Worm (Caenorhabditis elegans) whole organism, L4 larva: ENCODE measurements around the gene lec-7.

ENCODE experiments used
- D1046.2 ChIP-seq: fragments of 200-800 bp; sonication (Bioruptor generic); IDR thresholded peaks from 2 replicates; pipeline ENCODE4 v1.3.6; 2022; ENCODE audit warnings: missing genetic modification characterization, missing compliant biosample characterization
- F10B5.3 ChIP-seq: sonication (generic microtip); optimal IDR thresholded peaks from 2 replicates; lab custom pipeline; 2016; ENCODE audit warnings: mild to moderate bottlenecking, missing genetic modification characterization, missing compliant biosample characterization
- F26F4.8 ChIP-seq: fragments of 200-800 bp; sonication (Bioruptor generic); conservative IDR thresholded peaks from 2 replicates; pipeline ENCODE4 v1.3.6; 2022; ENCODE audit warnings: missing genetic modification characterization, missing compliant biosample characterization
- ZK337.2 ChIP-seq: fragments of 200-800 bp; sonication (Bioruptor generic); IDR thresholded peaks from 2 replicates; pipeline ENCODE4 v1.3.6; 2022; ENCODE audit warnings: missing genetic modification reagents, missing genetic modification characterization, missing compliant biosample characterization
- ZK546.5 ChIP-seq, 2 experiments: sonication (generic microtip); optimal IDR thresholded peaks; 2 replicates each; lab custom pipeline; 2017; ENCODE audit warnings: missing biosample characterization in 2 of 2, missing genetic modification characterization in 2 of 2
- aha-1 ChIP-seq: fragments of 150-350 bp; peaks from one replicate; lab custom pipeline; 2014; ENCODE audit warnings: missing biosample characterization, missing genetic modification characterization
- aly-2 ChIP-seq: sonication (generic microtip); optimal IDR thresholded peaks from 2 replicates; lab custom pipeline; 2018; ENCODE audit warnings: missing biosample characterization, missing genetic modification characterization
- ama-1 ChIP-seq: fragments of 150-350 bp; optimal IDR thresholded peaks from 2 replicates; lab custom pipeline; 2014; ENCODE audit warnings: inconsistent platforms, mixed read lengths
- ceh-32 ChIP-seq: sonication (generic microtip); optimal IDR thresholded peaks from 2 replicates; lab custom pipeline; 2016; ENCODE audit warnings: mild to moderate bottlenecking, missing genetic modification characterization, missing compliant biosample characterization; ENCODE audit not compliant: poor library complexity
- ceh-62 ChIP-seq: sonication (generic microtip); optimal IDR thresholded peaks from 2 replicates; lab custom pipeline; 2017; ENCODE audit warnings: missing biosample characterization, missing genetic modification characterization
- ces-1 ChIP-seq: fragments of 150-350 bp; sonication (generic microtip); optimal IDR thresholded peaks from 4 replicates; lab custom pipeline; 2014; ENCODE audit warnings: missing biosample characterization, missing genetic modification reagents, missing genetic modification characterization
- ctbp-1 ChIP-seq: fragments of 200-800 bp; sonication (Bioruptor generic); IDR thresholded peaks from 2 replicates; pipeline ENCODE4 v1.3.6; 2022; ENCODE audit warnings: missing genetic modification reagents, missing genetic modification characterization, missing compliant biosample characterization
- daf-12 ChIP-seq: fragments of 150-350 bp; optimal IDR thresholded peaks from 2 replicates; lab custom pipeline; 2014; ENCODE audit warnings: missing biosample characterization, missing genetic modification reagents, missing genetic modification characterization
- dmd-9 ChIP-seq: fragments of 200-800 bp; sonication (Bioruptor generic); IDR thresholded peaks from 2 replicates; pipeline ENCODE4 v1.3.6; 2022; ENCODE audit warnings: missing genetic modification reagents, missing genetic modification characterization, missing compliant biosample characterization
- dpl-1 ChIP-seq: fragments of 150-350 bp; optimal IDR thresholded peaks from 2 replicates; lab custom pipeline; 2014; ENCODE audit warnings: missing biosample characterization, missing genetic modification reagents, missing genetic modification characterization
- duxl-1 ChIP-seq: sonication (generic microtip); optimal IDR thresholded peaks from 2 replicates; lab custom pipeline; 2016; ENCODE audit warnings: mild to moderate bottlenecking, missing genetic modification characterization, moderate library complexity, missing compliant biosample characterization; ENCODE audit not compliant: poor library complexity
- dve-1 ChIP-seq: sonication (generic microtip); optimal IDR thresholded peaks from 2 replicates; lab custom pipeline; 2017; ENCODE audit warnings: antibody characterized with exemption, mild to moderate bottlenecking, missing genetic modification characterization, missing compliant biosample characterization; ENCODE audit not compliant: insufficient read depth
- fos-1 ChIP-seq: fragments of 150-350 bp; optimal IDR thresholded peaks from 2 replicates; lab custom pipeline; 2014; ENCODE audit warnings: missing biosample characterization, missing genetic modification characterization
- gei-8 ChIP-seq: fragments of 200-800 bp; sonication (Bioruptor generic); optimal IDR thresholded peaks from 2 replicates; lab custom pipeline; 2018; ENCODE audit warnings: mild to moderate bottlenecking, missing genetic modification characterization, missing compliant biosample characterization
- hif-1 ChIP-seq, 2 experiments: sonication (generic microtip); optimal IDR thresholded peaks; 2 replicates each; lab custom pipeline; 2016 to 2017; ENCODE audit warnings: missing compliant biosample characterization in 2 of 2, missing genetic modification characterization in 2 of 2, missing genetic modification reagents in 2 of 2, missing genotype in 2 of 2, mild to moderate bottlenecking in 1 of 2
- hlh-30 ChIP-seq: sonication (generic microtip); optimal IDR thresholded peaks from 2 replicates; lab custom pipeline; 2017; ENCODE audit warnings: antibody characterized with exemption, mild to moderate bottlenecking, missing genetic modification characterization, missing compliant biosample characterization; ENCODE audit not compliant: insufficient read depth
- lin-13 ChIP-seq: fragments of 150-350 bp; optimal IDR thresholded peaks from 2 replicates; lab custom pipeline; 2014; ENCODE audit warnings: missing biosample characterization, missing genetic modification reagents, missing genetic modification characterization
- mdl-1 ChIP-seq, 2 experiments: fragments of 150-350 bp in 1 of 2; sonication (generic microtip) in 1 of 2; optimal IDR thresholded peaks; 2 replicates each; lab custom pipeline; 2014 to 2017; ENCODE audit warnings: missing biosample characterization in 2 of 2, missing genetic modification characterization in 2 of 2
- mxl-2 ChIP-seq: fragments of 200-800 bp; sonication (Bioruptor generic); conservative IDR thresholded peaks from 2 replicates; pipeline ENCODE4 v1.3.6; 2022; ENCODE audit warnings: missing genetic modification reagents, missing genetic modification characterization, missing compliant biosample characterization
- nhr-25 ChIP-seq: sonication (generic microtip); optimal IDR thresholded peaks from 2 replicates; lab custom pipeline; 2017; ENCODE audit warnings: missing genetic modification characterization, mild to moderate bottlenecking, missing compliant biosample characterization, antibody characterized with exemption, moderate library complexity, borderline replicate concordance; ENCODE audit not compliant: insufficient read depth
- nhr-28 ChIP-seq: fragments of 150-350 bp; optimal IDR thresholded peaks from 2 replicates; lab custom pipeline; 2014; ENCODE audit warnings: missing biosample characterization, missing genetic modification characterization
- nhr-76 ChIP-seq: fragments of 150-350 bp; optimal IDR thresholded peaks from 2 replicates; lab custom pipeline; 2014; ENCODE audit warnings: missing biosample characterization, missing genetic modification characterization
- pha-4 ChIP-seq, 2 experiments: fragments of 150-350 bp in 1 of 2; fragments of 200-800 bp in 1 of 2; sonication (Bioruptor generic) in 1 of 2; IDR thresholded peaks in 1 of 2; optimal IDR thresholded peaks in 1 of 2; 2 replicates each; pipeline versions ENCODE4 v1.3.6 to Lab custom; 2014 to 2022; ENCODE audit warnings: missing genetic modification characterization in 2 of 2, missing genetic modification reagents in 2 of 2, missing biosample characterization in 1 of 2, missing compliant biosample characterization in 1 of 2
- php-3 ChIP-seq: fragments of 200-800 bp; sonication (Bioruptor generic); IDR thresholded peaks from 2 replicates; pipeline ENCODE4 v1.3.6; 2022; ENCODE audit warnings: missing genetic modification reagents, missing genetic modification characterization, missing compliant biosample characterization
- rbr-2 ChIP-seq: sonication (generic microtip); optimal IDR thresholded peaks from 2 replicates; lab custom pipeline; 2016; ENCODE audit warnings: missing genotype, missing genetic modification characterization, missing compliant biosample characterization
- set-16 ChIP-seq: fragments of 200-800 bp; sonication (Bioruptor generic); IDR thresholded peaks from 2 replicates; pipeline ENCODE4 v1.3.6; 2022; ENCODE audit warnings: missing genetic modification reagents, missing genetic modification characterization, missing compliant biosample characterization
- spr-1 ChIP-seq: sonication (generic microtip); optimal IDR thresholded peaks from 2 replicates; lab custom pipeline; 2016; ENCODE audit warnings: mild to moderate bottlenecking, missing genetic modification characterization, missing compliant biosample characterization
- vab-7 ChIP-seq: fragments of 200-800 bp; sonication (Bioruptor generic); IDR thresholded peaks from 2 replicates; pipeline ENCODE4 v1.3.6; 2022; ENCODE audit warnings: missing genetic modification reagents, missing genetic modification characterization, missing compliant biosample characterization
- zip-11 ChIP-seq: fragments of 200-800 bp; sonication (Bioruptor generic); IDR thresholded peaks from 2 replicates; pipeline ENCODE4 v1.3.6; 2022; ENCODE audit warnings: missing genetic modification characterization, missing compliant biosample characterization
- zip-2 ChIP-seq: fragments of 150-350 bp; optimal IDR thresholded peaks from 2 replicates; lab custom pipeline; 2014; ENCODE audit warnings: missing biosample characterization, missing genetic modification characterization

Gene lec-7

ce11 chrX:9866355-9866754, 14.5 kb downstream of the lec-7 start, which contains the start of gene R07B1.6:
Gene R07B1.6, plus strand, starts transcription at chrX:9866655.
- no peak for TF ChIP-seq ama-1
- no peak for TF ChIP-seq fos-1 (tag; lab: Kevin White, UChicago)
- no peak for TF ChIP-seq ctbp-1 (GFP tag; lab: Robert Waterston, UW)
- TF ChIP-seq F10B5.3 (tag; lab: Kevin White, UChicago), result no peak
- no peak for TF ChIP-seq zip-2 (tag; lab: Kevin White, UChicago)
- no peak for TF ChIP-seq duxl-1 (tag; lab: Kevin White, UChicago)
- TF ChIP-seq dpl-1 (GFP tag; lab: Kevin White, UChicago), result no peak

- no peak for TF ChIP-seq hif-1 (tag; optimal IDR thresholded peaks at IDR 0.05; lab: Kevin White, UChicago)
- no peak for TF ChIP-seq php-3
- no peak for TF ChIP-seq nhr-28 (tag; lab: Kevin White, UChicago)
Observed at ce11 chrX:9868820-9869219, 17.0 kb downstream of the lec-7 start, which contains the start of gene R07B1.7. Gene R07B1.7, plus strand, starts transcription at chrX:9869120.

DNA sequence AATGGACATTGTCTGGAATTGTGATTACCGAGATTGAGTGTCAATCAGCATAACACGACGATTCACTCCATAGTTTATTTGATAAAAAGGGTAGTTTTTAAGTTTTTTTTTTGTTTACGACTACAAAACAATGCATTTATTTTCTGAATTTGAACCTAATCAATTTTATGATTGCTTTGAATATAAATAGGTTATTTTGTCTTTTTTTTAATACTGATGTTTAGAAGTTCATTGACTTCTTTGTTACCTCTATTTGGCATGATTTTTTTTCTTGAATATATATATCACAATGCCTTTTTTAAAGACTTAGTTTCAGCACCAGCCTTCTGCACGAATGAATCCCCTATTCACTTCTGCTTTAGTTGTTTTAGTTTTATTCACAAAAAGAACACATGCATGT, 17.7 kb downstream of the lec-7 start, which contains the start of gene R07B1.13:
Gene R07B1.13, plus strand, starts transcription at position 301 of the 400 bp plus-strand sequence.
- TF ChIP-seq nhr-76 (tag; lab: Kevin White, UChicago) (no peak), ceh-32 (tag; lab: Kevin White, UChicago) (no peak), ZK546.5 (tag; optimal IDR thresholded peaks at IDR 0.05; lab: Kevin White, UChicago) (no peak), ceh-62 (tag; lab: Kevin White, UChicago) (no peak), dve-1 (tag; lab: Kevin White, UChicago) (no peak), zip-11 (no peak), nhr-25 (tag; lab: Kevin White, UChicago) (no peak), lin-13 (GFP tag; lab: Kevin White, UChicago) (no peak), fos-1 (tag; lab: Kevin White, UChicago) (no peak), nhr-28 (tag; lab: Kevin White, UChicago) (no peak), mxl-2 (GFP tag; lab: Robert Waterston, UW) (no peak), hlh-30 (tag; lab: Kevin White, UChicago) (no peak), ZK337.2 (no peak), F26F4.8 (GFP tag; lab: Robert Waterston, UW) (no peak)

DNA sequence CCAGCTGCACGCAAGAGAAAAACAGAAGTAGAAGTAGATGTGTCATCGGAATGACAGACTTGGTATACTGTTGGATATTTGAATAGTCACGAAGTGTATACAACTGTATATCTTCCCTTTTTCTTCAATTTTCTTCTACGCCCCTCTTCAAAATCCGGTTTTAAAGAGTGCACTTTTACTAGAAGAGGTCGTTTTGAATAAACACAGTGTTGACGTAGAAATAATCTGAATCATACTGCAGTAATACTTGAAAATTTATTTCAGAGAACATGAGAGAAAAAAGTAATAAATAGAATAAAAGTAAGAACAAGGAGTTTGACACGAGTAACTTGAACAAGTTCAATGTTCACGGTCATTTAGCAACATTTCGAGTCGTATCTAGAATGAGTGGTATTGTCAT, 20.7 kb downstream of the lec-7 start, which contains the start of gene R07B1.8:
Gene R07B1.8, minus strand, starts transcription at position 101 of the 400 bp plus-strand sequence.
- TF ChIP-seq set-16, result no peak
- TF ChIP-seq, all 104 proteins: peak for 0

DNA sequence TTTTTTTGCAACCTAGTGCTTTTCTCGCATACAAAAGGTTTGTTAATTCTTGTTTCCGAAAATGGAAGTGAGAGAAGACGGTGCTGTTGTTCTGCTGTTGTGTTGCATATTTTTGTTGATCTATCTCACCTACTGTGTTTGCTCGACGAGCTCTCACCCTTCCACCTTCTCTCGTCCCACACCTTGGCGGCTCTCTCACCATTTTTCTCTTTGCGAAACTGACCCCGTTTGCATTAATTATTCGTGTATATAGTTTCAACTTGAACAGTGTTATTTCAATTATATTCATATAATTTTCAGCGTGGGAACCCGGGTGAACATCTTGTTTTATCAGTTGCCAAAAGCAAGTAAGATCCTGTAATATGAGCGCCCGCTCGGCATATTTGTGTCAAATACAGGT, 25.3 kb downstream of the lec-7 start, which contains the start of gene R07B1.9:
Gene R07B1.9, plus strand, starts transcription at position 301 of the 400 bp plus-strand sequence.
- TF ChIP-seq vab-7 (no peak), aha-1 (peak; percentile 31)

DNA sequence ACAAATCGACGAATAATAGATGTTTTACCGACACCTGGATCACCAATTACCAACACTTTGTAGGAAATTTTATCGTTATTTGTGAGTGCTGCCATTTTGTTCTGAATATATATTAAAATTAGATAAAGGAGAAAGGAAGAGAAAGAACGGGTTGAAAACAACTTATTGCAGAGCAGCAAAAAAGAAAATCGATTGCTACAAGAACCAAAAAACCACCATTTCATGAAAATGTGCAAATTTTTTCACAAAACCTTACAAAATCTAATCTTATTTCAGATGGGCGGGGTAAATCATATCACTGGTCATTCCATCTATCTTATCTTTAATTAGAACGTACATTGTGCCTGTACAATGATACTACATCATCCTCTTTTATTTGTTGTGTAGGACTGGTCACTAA, 30.3 kb downstream of the lec-7 start, which contains the start of gene glo-1:
Gene glo-1, minus strand, starts transcription at position 101 of the 400 bp plus-strand sequence.
- no peak for TF ChIP-seq ama-1
- no peak for TF ChIP-seq mdl-1 (tag; optimal IDR thresholded peaks at IDR 0.05; lab: Kevin White, UChicago)
- TF ChIP-seq ces-1 (GFP tag; lab: Kevin White, UChicago), result no peak
- no peak for TF ChIP-seq D1046.2 (GFP tag; lab: Robert Waterston, UW)
- no peak for TF ChIP-seq daf-12 (tag; lab: Kevin White, UChicago)
- TF ChIP-seq aly-2 (tag; lab: Kevin White, UChicago), result no peak
- no peak for TF ChIP-seq pha-4 (GFP tag; IDR thresholded peaks at IDR 0.05; lab: Robert Waterston, UW)
- no peak for TF ChIP-seq pha-4 (tag; optimal IDR thresholded peaks at IDR 0.05; lab: Kevin White, UChicago)
- no peak for TF ChIP-seq rbr-2 (tag; lab: Kevin White, UChicago)
- no peak for TF ChIP-seq spr-1 (tag; lab: Kevin White, UChicago)
- TF ChIP-seq dmd-9 (GFP tag; lab: Robert Waterston, UW), result no peak
- no peak for TF ChIP-seq gei-8 (GFP tag; lab: Kevin White, UChicago)
